Fruit fly (Drosophila melanogaster) whole organism, embryonic: ENCODE data around the gene Iris.

Experiments
- B-H1 ChIP-seq: fragments of 200-800 bp; sonication (Bioruptor generic); IDR thresholded peaks from 3 replicates; pipeline ENCODE4 v1.3.6; 2022; ENCODE audit warnings: missing biosample characterization, missing genetic modification characterization
- BtbVII ChIP-seq: fragments of 200-800 bp; sonication (Bioruptor generic); optimal IDR thresholded peaks from 3 replicates; lab custom pipeline; 2017; ENCODE audit warnings: missing biosample characterization, mild to moderate bottlenecking, missing genetic modification characterization
- C15 ChIP-seq: fragments of 200-800 bp; sonication (Bioruptor generic); IDR thresholded peaks from 3 replicates; pipeline ENCODE4 v1.3.6; 2022; ENCODE audit warnings: missing biosample characterization, missing genetic modification characterization
- CG12219 ChIP-seq: fragments of 200-800 bp; sonication (Bioruptor generic); optimal IDR thresholded peaks from 3 replicates; lab custom pipeline; 2018; ENCODE audit warnings: missing biosample characterization, mild to moderate bottlenecking, missing genetic modification characterization
- CG12236 ChIP-seq: fragments of 200-800 bp; sonication (Bioruptor generic); optimal IDR thresholded peaks from 2 replicates; lab custom pipeline; 2016; ENCODE audit warnings: missing biosample characterization, missing genetic modification characterization
- CG14441 ChIP-seq: fragments of 200-800 bp; sonication (Bioruptor generic); IDR thresholded peaks from 2 replicates; pipeline ENCODE4 v1.3.6; 2022; ENCODE audit warnings: missing biosample characterization, missing genetic modification characterization
- CG15696 ChIP-seq: fragments of 200-800 bp; sonication (Bioruptor generic); optimal IDR thresholded peaks from 2 replicates; lab custom pipeline; 2019; ENCODE audit warnings: missing biosample characterization, mild to moderate bottlenecking, missing genetic modification characterization, moderate library complexity
- CG2129 ChIP-seq: fragments of 200-800 bp; sonication (Bioruptor generic); IDR thresholded peaks from 2 replicates; pipeline ENCODE4 v1.3.6; 2022; ENCODE audit warnings: missing biosample characterization, missing genetic modification characterization; ENCODE audit not compliant: partially characterized antibody
- CG2875 ChIP-seq: fragments of 200-800 bp; sonication (Bioruptor generic); optimal IDR thresholded peaks from 2 replicates; lab custom pipeline; 2017; ENCODE audit warnings: missing biosample characterization, mild to moderate bottlenecking, missing genetic modification characterization, missing genetic modification reagents
- CG3281 ChIP-seq: fragments of 200-800 bp; sonication (Bioruptor generic); optimal IDR thresholded peaks from 3 replicates; lab custom pipeline; 2017; ENCODE audit warnings: missing biosample characterization, mild to moderate bottlenecking, missing genetic modification characterization
- CG33557 ChIP-seq: fragments of 200-800 bp; sonication (Bioruptor generic); optimal IDR thresholded peaks from 2 replicates; lab custom pipeline; 2019; ENCODE audit warnings: missing biosample characterization, mild to moderate bottlenecking, missing genetic modification characterization, moderate library complexity
- CG6254 ChIP-seq: fragments of 200-800 bp; sonication (Bioruptor generic); optimal IDR thresholded peaks from 3 replicates; lab custom pipeline; 2017; ENCODE audit warnings: mild to moderate bottlenecking, missing biosample characterization, missing genetic modification reagents, missing genetic modification characterization
- CG7372 ChIP-seq: fragments of 200-800 bp; sonication (Bioruptor generic); IDR thresholded peaks from 2 replicates; pipeline ENCODE4 v1.3.6; 2022; ENCODE audit warnings: missing biosample characterization, missing genetic modification characterization
- CG7745 ChIP-seq: fragments of 200-800 bp; sonication (Bioruptor generic); optimal IDR thresholded peaks from 2 replicates; lab custom pipeline; 2018; ENCODE audit warnings: missing biosample characterization, mild to moderate bottlenecking, missing genetic modification characterization, moderate library complexity
- CG8281 ChIP-seq: fragments of 200-800 bp; sonication (Bioruptor generic); optimal IDR thresholded peaks from 2 replicates; lab custom pipeline; 2018; ENCODE audit warnings: missing biosample characterization, mild to moderate bottlenecking, missing genetic modification characterization, moderate library complexity
- CG8290 ChIP-seq, 3 experiments: fragments of 200-800 bp; sonication (Bioruptor generic); optimal IDR thresholded peaks; 2 replicates each; lab custom pipeline; 2016 to 2019; ENCODE audit warnings: missing biosample characterization in 3 of 3, missing genetic modification characterization in 3 of 3, mild to moderate bottlenecking in 2 of 3, moderate library complexity in 1 of 3
- CTCF ChIP-seq: fragments of 200-800 bp; sonication (Bioruptor generic); optimal IDR thresholded peaks from 2 replicates; lab custom pipeline; 2017; ENCODE audit warnings: missing biosample characterization, mild to moderate bottlenecking, missing genetic modification characterization, moderate library complexity
- D19A ChIP-seq: fragments of 200-800 bp; optimal IDR thresholded peaks from 3 replicates; lab custom pipeline; 2019; ENCODE audit warnings: missing biosample characterization, mild to moderate bottlenecking, missing genetic modification characterization, moderate library complexity
- Dbx ChIP-seq: fragments of 200-800 bp; sonication (Bioruptor generic); IDR thresholded peaks from 3 replicates; pipeline ENCODE4 v1.3.6; 2022; ENCODE audit warnings: missing biosample characterization, missing genetic modification characterization
- Dip2 ChIP-seq: fragments of 200-800 bp; sonication (Bioruptor generic); IDR thresholded peaks from 2 replicates; pipeline ENCODE4 v1.3.6; 2022; ENCODE audit warnings: missing biosample characterization, missing genetic modification characterization
- Eip74EF ChIP-seq, 2 experiments: fragments of 200-800 bp in 1 of 2; fragments of >200 bp in 1 of 2; sonication (Bioruptor generic) in 1 of 2; optimal IDR thresholded peaks; 2 replicates each; lab custom pipeline; 2017 to 2019; ENCODE audit warnings: missing biosample characterization in 2 of 2, missing genetic modification characterization in 2 of 2, mild to moderate bottlenecking in 1 of 2, moderate library complexity in 1 of 2
- HmgD ChIP-seq: fragments of 200-800 bp; sonication (Bioruptor generic); optimal IDR thresholded peaks from 3 replicates; lab custom pipeline; 2016; ENCODE audit warnings: missing biosample characterization, missing genetic modification characterization
- Hr51 ChIP-seq, 2 experiments: fragments of 200-800 bp; sonication (Bioruptor generic); optimal IDR thresholded peaks; 2 replicates in 1 of 2; 3 replicates in 1 of 2; lab custom pipeline; 2016 to 2018; ENCODE audit warnings: missing biosample characterization in 2 of 2, missing genetic modification characterization in 2 of 2, mild to moderate bottlenecking in 1 of 2, moderate library complexity in 1 of 2
- Jarid2 ChIP-seq: fragments of 200-800 bp; sonication (Bioruptor generic); optimal IDR thresholded peaks from 3 replicates; lab custom pipeline; 2017; ENCODE audit warnings: mild to moderate bottlenecking, missing biosample characterization, missing genetic modification reagents, missing genetic modification characterization
- MESR4 ChIP-seq: fragments of 200-800 bp; sonication (Bioruptor generic); optimal IDR thresholded peaks from 2 replicates; lab custom pipeline; 2018; ENCODE audit warnings: missing biosample characterization, mild to moderate bottlenecking, missing genetic modification characterization, moderate library complexity
- Max ChIP-seq: fragments of 200-800 bp; sonication (Bioruptor generic); optimal IDR thresholded peaks from 2 replicates; lab custom pipeline; 2016; ENCODE audit warnings: missing biosample characterization, mild to moderate bottlenecking, missing genetic modification characterization
- Mrtf ChIP-seq: fragments of 200-800 bp; sonication (Bioruptor generic); IDR thresholded peaks from 3 replicates; pipeline ENCODE4 v1.3.6; 2022; ENCODE audit warnings: missing biosample characterization, missing genetic modification characterization
- NK7.1 ChIP-seq: fragments of 200-800 bp; sonication (Bioruptor generic); optimal IDR thresholded peaks from 3 replicates; lab custom pipeline; 2016; ENCODE audit warnings: missing biosample characterization, missing genetic modification characterization
- Optix ChIP-seq: fragments of 200-800 bp; sonication (Bioruptor generic); IDR thresholded peaks from 3 replicates; pipeline ENCODE4 v1.3.6; 2022; ENCODE audit warnings: missing biosample characterization, missing genetic modification characterization
- Pdp1 ChIP-seq, 2 experiments: fragments of 200-800 bp; sonication (Bioruptor generic); optimal IDR thresholded peaks; 3 replicates each; lab custom pipeline; 2016; ENCODE audit warnings: missing biosample characterization in 2 of 2, missing genetic modification characterization in 2 of 2, mild to moderate bottlenecking in 1 of 2, moderate library complexity in 1 of 2
- Six4 ChIP-seq: fragments of 200-800 bp; sonication (Bioruptor generic); optimal IDR thresholded peaks from 2 replicates; lab custom pipeline; 2016; ENCODE audit warnings: missing biosample characterization, missing genetic modification characterization
- Sry-β ChIP-seq: fragments of 200-800 bp; sonication (Bioruptor generic); optimal IDR thresholded peaks from 2 replicates; lab custom pipeline; 2018; ENCODE audit warnings: missing biosample characterization, mild to moderate bottlenecking, missing genetic modification characterization, moderate library complexity
- ap ChIP-seq: fragments of 200-800 bp; sonication (Bioruptor generic); IDR thresholded peaks from 2 replicates; pipeline ENCODE4 v1.3.6; 2022; ENCODE audit warnings: missing biosample characterization, missing genetic modification characterization
- bcd ChIP-seq: fragments of 200-800 bp; sonication (Bioruptor generic); optimal IDR thresholded peaks from 2 replicates; lab custom pipeline; 2017; ENCODE audit warnings: missing biosample characterization, mild to moderate bottlenecking, missing genetic modification characterization
- croc ChIP-seq: fragments of 200-800 bp; sonication (Bioruptor generic); conservative IDR thresholded peaks from 3 replicates; pipeline ENCODE4 v1.3.6; 2022; ENCODE audit warnings: missing biosample characterization, missing genetic modification characterization
- disco-r ChIP-seq: fragments of 200-800 bp; sonication (Bioruptor generic); optimal IDR thresholded peaks from 2 replicates; lab custom pipeline; 2016; ENCODE audit warnings: missing biosample characterization, missing genetic modification characterization
- dmrt11E ChIP-seq: fragments of 200-800 bp; sonication (Bioruptor generic); optimal IDR thresholded peaks from 3 replicates; lab custom pipeline; 2018; ENCODE audit warnings: missing biosample characterization, mild to moderate bottlenecking, missing genetic modification characterization, moderate library complexity
- fd102C ChIP-seq: fragments of 200-800 bp; sonication (Bioruptor generic); optimal IDR thresholded peaks from 2 replicates; lab custom pipeline; 2018; ENCODE audit warnings: missing biosample characterization, mild to moderate bottlenecking, missing genetic modification characterization, moderate library complexity
- gcm2 ChIP-seq: fragments of 200-800 bp; sonication (Bioruptor generic); optimal IDR thresholded peaks from 2 replicates; lab custom pipeline; 2016; ENCODE audit warnings: missing biosample characterization, missing genetic modification characterization
- gsb-n ChIP-seq: fragments of 200-800 bp; sonication (Bioruptor generic); optimal IDR thresholded peaks from 3 replicates; lab custom pipeline; 2018; ENCODE audit warnings: missing biosample characterization, mild to moderate bottlenecking, missing genetic modification characterization
- hb ChIP-seq: fragments of 200-800 bp; sonication (Bioruptor generic); IDR thresholded peaks from 3 replicates; pipeline ENCODE4 v1.3.6; 2022; ENCODE audit warnings: missing biosample characterization, missing genetic modification characterization; ENCODE audit not compliant: partially characterized antibody
- maf-S ChIP-seq: fragments of 200-800 bp; sonication (Bioruptor generic); optimal IDR thresholded peaks from 2 replicates; lab custom pipeline; 2016; ENCODE audit warnings: missing biosample characterization, missing genetic modification characterization
- oc ChIP-seq: fragments of 200-800 bp; sonication (Bioruptor generic); optimal IDR thresholded peaks from 2 replicates; lab custom pipeline; 2018; ENCODE audit warnings: missing biosample characterization, mild to moderate bottlenecking, missing genetic modification characterization, moderate library complexity
- pfk ChIP-seq: fragments of 200-800 bp; sonication (Bioruptor generic); optimal IDR thresholded peaks from 2 replicates; lab custom pipeline; 2018; ENCODE audit warnings: missing biosample characterization, mild to moderate bottlenecking, missing genetic modification characterization, moderate library complexity
- vfl ChIP-seq: fragments of 200-800 bp; sonication (Bioruptor generic); optimal IDR thresholded peaks from 2 replicates; lab custom pipeline; 2016; ENCODE audit warnings: missing biosample characterization, missing genetic modification characterization
- zen ChIP-seq: fragments of 200-800 bp; sonication (Bioruptor generic); optimal IDR thresholded peaks from 3 replicates; lab custom pipeline; 2018; ENCODE audit warnings: missing biosample characterization, mild to moderate bottlenecking, missing genetic modification characterization, moderate library complexity
- zf30C ChIP-seq: fragments of 200-800 bp; sonication (Bioruptor generic); optimal IDR thresholded peaks from 3 replicates; lab custom pipeline; 2018; ENCODE audit warnings: missing biosample characterization, mild to moderate bottlenecking, missing genetic modification characterization

Gene Iris

dm6 chr2L:1144371-1145360 lies 10.8 kb upstream of the Iris start (continued):
- TF ChIP-seq zen (tag; lab: Kevin White, UChicago) (peak; percentile 5), HmgD (GFP tag; lab: Kevin White, UChicago) (no peak), vfl (GFP tag; lab: Kevin White, UChicago) (no peak), CG7745 (no peak), oc (tag; lab: Kevin White, UChicago) (peak; percentile 21), zf30C (GFP tag; lab: Kevin White, UChicago) (no peak), CG33557 (no peak), croc (GFP tag; lab: Robert Waterston, UW) (peak; percentile 21; the same call in 2 of the 3 replicates), Optix (GFP tag; lab: Robert Waterston, UW) (0 out of 3 replicates have a peak, but pooled peaks have one; percentile 43), Dip2 (GFP tag; lab: Robert Waterston, UW) (no peak), CTCF (GFP tag; lab: Kevin White, UChicago) (peak; percentile 16), ap (GFP tag; lab: Robert Waterston, UW) (0 out of 2 replicates have a peak, but pooled peaks have one; percentile 8), C15 (no peak), CG8290 (GFP tag; optimal IDR thresholded peaks at IDR 0.05; lab: Kevin White, UChicago) (no peak), CG8290 (tag; optimal IDR thresholded peaks at IDR 0.05; lab: Kevin White, UChicago) (peak in 1 of 2 experiments; percentile 57), Hr51 (GFP tag; optimal IDR thresholded peaks at IDR 0.05; lab: Kevin White, UChicago) (peak in 1 of 2 experiments; percentile 61), hb (GFP tag; lab: Robert Waterston, UW) (no peak), dmrt11E (peak; percentile 47), CG2875 (peak; percentile 25), Six4 (GFP tag; lab: Kevin White, UChicago) (peak; percentile 25), MESR4 (GFP tag; lab: Kevin White, UChicago) (no peak), Dbx (no peak), CG2129 (GFP tag; lab: Robert Waterston, UW) (no peak), CG8281 (peak; percentile 0), CG15696 (tag; lab: Kevin White, UChicago) (no peak), D19A (tag; lab: Kevin White, UChicago) (peak; percentile 98), CG7372 (GFP tag; lab: Robert Waterston, UW) (no peak), maf-S (GFP tag; lab: Kevin White, UChicago) (peak; percentile 7), NK7.1 (GFP tag; lab: Kevin White, UChicago) (peak; percentile 17), Pdp1 (GFP tag; optimal IDR thresholded peaks at IDR 0.05; lab: Kevin White, UChicago) (peak in 1 of 2 experiments; percentile 82), CG12236 (GFP tag; lab: Kevin White, UChicago) (no peak), BtbVII (GFP tag; lab: Kevin White, UChicago) (peak; percentile 42), pfk (no peak), Sry-β (no peak), disco-r (GFP tag; lab: Kevin White, UChicago) (no peak), B-H1 (no peak), Eip74EF (GFP tag; optimal IDR thresholded peaks at IDR 0.05; lab: Kevin White, UChicago) (peak in 1 of 2 experiments; percentile 40), fd102C (GFP tag; lab: Kevin White, UChicago) (no peak), CG3281 (peak; percentile 54), CG14441 (GFP tag; lab: Robert Waterston, UW) (no peak), CG12219 (GFP tag; lab: Kevin White, UChicago) (peak; percentile 51), bcd (GFP tag; lab: Kevin White, UChicago) (peak; percentile 53), Max (GFP tag; lab: Kevin White, UChicago) (peak; percentile 15), Mrtf (peak; percentile 43; the same call in 1 of the 3 replicates), gsb-n (tag; lab: Kevin White, UChicago) (peak; percentile 18), gcm2 (no peak), Jarid2 (GFP tag; lab: Kevin White, UChicago) (no peak), CG6254 (peak; percentile 21)
